Worm (Caenorhabditis elegans): Measurements from ENCODE around the gene F01D5.2.

Gene F01D5.2

DNA sequence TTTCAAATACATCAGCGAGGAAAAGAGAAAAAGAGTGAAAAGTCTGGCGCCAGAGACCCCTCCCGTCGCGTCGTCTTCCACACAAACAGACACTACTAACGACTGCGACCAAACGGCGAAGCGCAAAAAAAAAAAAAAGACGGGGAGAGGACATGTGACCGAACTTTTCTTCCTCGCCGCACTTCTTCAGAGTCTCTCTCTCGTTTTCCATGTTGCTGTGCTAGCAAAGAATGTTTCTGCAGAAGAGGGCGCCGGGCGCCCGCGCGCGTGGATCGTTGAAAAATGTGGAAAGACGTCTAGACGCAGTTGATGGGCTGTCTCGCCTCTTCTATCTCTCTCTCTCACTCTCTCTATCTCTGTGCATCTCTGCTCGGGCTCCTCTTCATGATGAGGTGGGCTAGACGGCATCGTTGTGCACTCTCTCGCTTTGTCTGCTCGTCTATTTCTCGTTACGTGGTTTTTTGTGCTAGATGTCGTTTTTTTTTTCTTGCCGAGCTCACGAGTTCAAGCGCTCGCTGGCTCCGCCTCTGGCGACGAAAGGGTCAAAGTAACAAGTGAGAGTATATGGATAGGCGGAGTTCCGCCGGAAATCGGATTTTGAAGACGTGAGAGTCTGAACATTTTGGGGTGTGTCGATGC is 41.5 kb upstream of the F01D5.2 start (continued):
- TF ChIP-seq ZK546.5 (tag; optimal IDR thresholded peaks at IDR 0.05), result peak; percentile 29
- TF ChIP-seq skn-1 (tag; optimal IDR thresholded peaks at IDR 0.05), result no peak
- peak; percentile 74 for TF ChIP-seq ceh-16 (tag; optimal IDR thresholded peaks at IDR 0.05)
- TF ChIP-seq lin-39 (tag; optimal IDR thresholded peaks at IDR 0.05), result no peak
- no peak for TF ChIP-seq elt-1 (tag; optimal IDR thresholded peaks at IDR 0.05)
- peak; percentile 90 for TF ChIP-seq crh-2 (tag; optimal IDR thresholded peaks at IDR 0.05)
- peak; percentile 70 to 92 for TF ChIP-seq lsy-2 (tag; optimal IDR thresholded peaks at IDR 0.05)

- TF ChIP-seq lin-39 (tag; optimal IDR thresholded peaks at IDR 0.05) (no peak), ama-1 (optimal IDR thresholded peaks at IDR 0.05) (peak; percentile 37)
These were observed 40.9 kb upstream of the F01D5.2 start for ce11 chrII:14039811-14040203.

ce11 chrII:14038331-14038730 is 39.5 kb upstream of the F01D5.2 start:
- no peak for TF ChIP-seq lsy-2 (tag; optimal IDR thresholded peaks at IDR 0.05)
- TF ChIP-seq sma-9 (GFP tag; optimal IDR thresholded peaks at IDR 0.05), result peak; percentile 37
- no peak for TF ChIP-seq sma-9 (tag; optimal IDR thresholded peaks at IDR 0.05)
- TF ChIP-seq Y55F3AM.14 (GFP tag; optimal IDR thresholded peaks at IDR 0.05), result no peak
- peak in 1 of 2 experiments; percentile 33 for TF ChIP-seq mdl-1 (tag; optimal IDR thresholded peaks at IDR 0.05)
- peak; percentile 32 for TF ChIP-seq fos-1 (tag; optimal IDR thresholded peaks at IDR 0.05)
- TF ChIP-seq sma-3 (GFP tag; optimal IDR thresholded peaks at IDR 0.05), result peak; percentile 0
- peak; percentile 0 for TF ChIP-seq F13H6.1 (tag; optimal IDR thresholded peaks at IDR 0.05)

- TF ChIP-seq zag-1 (tag; optimal IDR thresholded peaks at IDR 0.05) (no peak), nhr-21 (tag; optimal IDR thresholded peaks at IDR 0.05) (no peak), C34F6.9 (tag; optimal IDR thresholded peaks at IDR 0.05) (peak; percentile 18), nhr-129 (tag; optimal IDR thresholded peaks at IDR 0.05) (no peak), mbf-1 (tag; optimal IDR thresholded peaks at IDR 0.05) (no peak), crh-2 (tag; optimal IDR thresholded peaks at IDR 0.05) (peak; percentile 26)
These were observed 38.8 kb upstream of the F01D5.2 start for ce11 chrII:14037484-14038303.

ce11 chrII:14036724-14037483 is 38.0 kb upstream of the F01D5.2 start:
- TF ChIP-seq Y55F3AM.14 (GFP tag; optimal IDR thresholded peaks at IDR 0.05) (peak; percentile 7), mdl-1 (tag; optimal IDR thresholded peaks at IDR 0.05) (peak; percentile 38 to 67), sem-4 (tag; optimal IDR thresholded peaks at IDR 0.05) (peak; percentile 43), ztf-1 (GFP tag; conservative IDR thresholded peaks at IDR 0.05) (no peak), nhr-11 (tag; optimal IDR thresholded peaks at IDR 0.05) (no peak), egl-27 (tag; optimal IDR thresholded peaks at IDR 0.05) (no peak), ztf-4 (tag; optimal IDR thresholded peaks at IDR 0.05) (peak; percentile 21), zag-1 (tag; optimal IDR thresholded peaks at IDR 0.05) (peak; percentile 28), F13H6.1 (tag; optimal IDR thresholded peaks at IDR 0.05) (peak; percentile 42), lin-11 (tag; optimal IDR thresholded peaks at IDR 0.05) (peak; percentile 4), C34F6.9 (tag; optimal IDR thresholded peaks at IDR 0.05) (peak; percentile 39), nhr-129 (tag; optimal IDR thresholded peaks at IDR 0.05) (peak; percentile 58), elt-3 (tag; optimal IDR thresholded peaks at IDR 0.05) (no peak), sma-9 (GFP tag; optimal IDR thresholded peaks at IDR 0.05) (peak; percentile 47), sma-9 (tag; optimal IDR thresholded peaks at IDR 0.05) (no peak), lsy-2 (tag; optimal IDR thresholded peaks at IDR 0.05) (peak in 1 of 2 experiments; percentile 49), crh-2 (tag; optimal IDR thresholded peaks at IDR 0.05) (peak; percentile 13), nhr-21 (tag; optimal IDR thresholded peaks at IDR 0.05) (no peak)

DNA sequence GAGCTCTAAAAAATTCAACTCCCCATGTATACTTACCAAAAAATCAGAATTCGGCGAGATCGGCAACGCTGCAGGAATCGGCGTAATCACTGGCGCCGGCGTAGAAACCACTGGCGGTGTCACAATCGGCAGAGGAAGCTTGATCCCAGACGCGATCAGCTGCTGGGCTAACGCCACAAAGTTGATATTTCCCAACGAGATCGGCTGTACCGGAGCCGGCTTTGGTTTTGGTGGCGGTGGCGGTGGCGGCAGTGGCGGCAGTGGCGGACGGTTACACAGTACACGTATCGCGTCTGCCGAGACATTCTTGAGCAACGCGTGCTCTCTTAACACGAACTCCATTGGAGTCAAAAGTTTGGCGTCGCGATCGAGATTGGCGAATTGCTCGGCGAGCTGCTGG is 35.7 kb upstream of the F01D5.2 start:
- TF ChIP-seq Y55F3AM.14 (GFP tag; optimal IDR thresholded peaks at IDR 0.05) (no peak), ceh-16 (tag; optimal IDR thresholded peaks at IDR 0.05) (no peak), nhr-237 (tag; optimal IDR thresholded peaks at IDR 0.05) (no peak)

Measured in whole organism, L2 larva.